Worm (Caenorhabditis elegans) whole organism, L1 larva: Measurements from ENCODE around the gene ztf-20.

Experiments used
- C04F5.9 ChIP-seq: sonication (generic microtip); optimal IDR thresholded peaks from 2 replicates; lab custom pipeline; 2016; ENCODE audit warnings: missing genetic modification characterization, missing compliant biosample characterization
- C16A3.4 ChIP-seq: fragments of 150-350 bp; optimal IDR thresholded peaks from 2 replicates; lab custom pipeline; 2014; ENCODE audit warnings: missing biosample characterization, missing genetic modification characterization
- alr-1 ChIP-seq: fragments of 200-800 bp; sonication (Bioruptor generic); optimal IDR thresholded peaks from 2 replicates; lab custom pipeline; 2018; ENCODE audit warnings: borderline replicate concordance, mild to moderate bottlenecking, missing genetic modification characterization, missing compliant biosample characterization
- blmp-1 ChIP-seq: fragments of 150-350 bp; optimal IDR thresholded peaks from 2 replicates; lab custom pipeline; 2014; ENCODE audit warnings: missing biosample characterization, missing genetic modification characterization
- ceh-63 ChIP-seq: fragments of 200-800 bp; sonication (Bioruptor generic); optimal IDR thresholded peaks from 2 replicates; lab custom pipeline; 2018; ENCODE audit warnings: mild to moderate bottlenecking, missing genetic modification characterization, missing compliant biosample characterization
- ceh-82 ChIP-seq, 3 experiments: fragments of 150-350 bp in 1 of 3; sonication (generic microtip) in 2 of 3; optimal IDR thresholded peaks; 2 replicates each; lab custom pipeline; 2014 to 2017; ENCODE audit warnings: missing biosample characterization in 3 of 3, missing genetic modification characterization in 3 of 3
- ceh-88 ChIP-seq: fragments of 200-800 bp; sonication (Bioruptor generic); IDR thresholded peaks from 2 replicates; pipeline ENCODE4 v1.3.6; 2022; ENCODE audit warnings: missing genetic modification characterization, missing compliant biosample characterization
- ces-1 ChIP-seq: fragments of 150-350 bp; optimal IDR thresholded peaks from 2 replicates; lab custom pipeline; 2014; ENCODE audit warnings: missing biosample characterization, missing genetic modification reagents, missing genetic modification characterization
- efl-3 ChIP-seq: fragments of 200-800 bp; sonication (Bioruptor generic); optimal IDR thresholded peaks from 2 replicates; lab custom pipeline; 2018; ENCODE audit warnings: mild to moderate bottlenecking, missing genetic modification characterization, missing compliant biosample characterization
- egl-27 ChIP-seq, 2 experiments: fragments of 150-350 bp in 1 of 2; sonication (generic microtip); optimal IDR thresholded peaks; 3 replicates each; lab custom pipeline; 2017 to 2018; ENCODE audit warnings: missing biosample characterization in 2 of 2, missing genetic modification characterization in 2 of 2, missing genetic modification reagents in 2 of 2
- elt-2 ChIP-seq: sonication (generic microtip); optimal IDR thresholded peaks from 2 replicates; lab custom pipeline; 2016; ENCODE audit warnings: missing genetic modification characterization, mild to moderate bottlenecking, inconsistent platforms, missing compliant biosample characterization, missing genetic modification reagents
- ets-5 ChIP-seq: fragments of 200-800 bp; sonication (Bioruptor generic); IDR thresholded peaks from 2 replicates; pipeline ENCODE4 v1.3.6; 2022; ENCODE audit warnings: missing genetic modification characterization, missing compliant biosample characterization
- fkh-4 ChIP-seq: sonication (generic microtip); optimal IDR thresholded peaks from 2 replicates; lab custom pipeline; 2016; ENCODE audit warnings: missing compliant biosample characterization, missing genetic modification characterization, borderline replicate concordance
- fkh-8 ChIP-seq: sonication (generic microtip); optimal IDR thresholded peaks from 2 replicates; lab custom pipeline; 2016; ENCODE audit warnings: mild to moderate bottlenecking, missing genetic modification characterization, missing compliant biosample characterization
- grh-1 ChIP-seq: fragments of 200-800 bp; sonication (Bioruptor generic); IDR thresholded peaks from 2 replicates; pipeline ENCODE4 v1.3.6; 2022; ENCODE audit warnings: missing genetic modification reagents, missing genetic modification characterization, missing compliant biosample characterization
- hpl-2 ChIP-seq: fragments of 150-350 bp; optimal IDR thresholded peaks from 2 replicates; lab custom pipeline; 2014; ENCODE audit warnings: missing biosample characterization, missing genetic modification reagents, missing genetic modification characterization
- irx-1 ChIP-seq: sonication (generic microtip); optimal IDR thresholded peaks from 2 replicates; lab custom pipeline; 2016; ENCODE audit warnings: missing genetic modification characterization, missing compliant biosample characterization
- isw-1 ChIP-seq: fragments of 200-800 bp; sonication (Bioruptor generic); IDR thresholded peaks from 2 replicates; pipeline ENCODE4 v1.3.6; 2022; ENCODE audit warnings: missing genetic modification characterization, missing compliant biosample characterization
- jun-1 ChIP-seq: fragments of 150-350 bp; optimal IDR thresholded peaks from 2 replicates; lab custom pipeline; 2014; ENCODE audit warnings: missing biosample characterization, missing genetic modification reagents, missing genetic modification characterization
- lin-13 ChIP-seq: fragments of 150-350 bp; optimal IDR thresholded peaks from 2 replicates; lab custom pipeline; 2014; ENCODE audit warnings: missing biosample characterization, missing genetic modification reagents, missing genetic modification characterization
- lin-15B ChIP-seq: fragments of 150-350 bp; sonication (generic microtip); optimal IDR thresholded peaks from 3 replicates; lab custom pipeline; 2014; ENCODE audit warnings: missing biosample characterization, missing genetic modification characterization
- lin-35 ChIP-seq, 2 experiments: fragments of 150-350 bp; optimal IDR thresholded peaks; 2 replicates each; lab custom pipeline; 2014; ENCODE audit warnings: missing biosample characterization in 2 of 2, missing genetic modification characterization in 2 of 2, missing genetic modification reagents in 2 of 2
- mab-9 ChIP-seq: fragments of 200-800 bp; sonication (Bioruptor generic); IDR thresholded peaks from 2 replicates; pipeline ENCODE4 v1.3.6; 2022; ENCODE audit warnings: missing genetic modification reagents, missing genetic modification characterization, missing compliant biosample characterization
- mef-2 ChIP-seq: fragments of 150-350 bp; optimal IDR thresholded peaks from 2 replicates; lab custom pipeline; 2014; ENCODE audit warnings: missing biosample characterization, missing genetic modification characterization
- mep-1 ChIP-seq: fragments of 150-350 bp; optimal IDR thresholded peaks from 2 replicates; lab custom pipeline; 2014; ENCODE audit warnings: missing biosample characterization, missing genetic modification characterization
- nhr-11 ChIP-seq: fragments of 150-350 bp; optimal IDR thresholded peaks from 2 replicates; lab custom pipeline; 2014; ENCODE audit warnings: missing biosample characterization, missing genetic modification characterization
- nhr-19 ChIP-seq: fragments of 200-800 bp; sonication (Bioruptor generic); conservative IDR thresholded peaks from 2 replicates; pipeline ENCODE4 v1.3.6; 2022; ENCODE audit warnings: missing genetic modification characterization, missing compliant biosample characterization
- nhr-20 ChIP-seq: sonication (generic microtip); optimal IDR thresholded peaks from 2 replicates; lab custom pipeline; 2016; ENCODE audit warnings: mild to moderate bottlenecking, missing genetic modification characterization, missing compliant biosample characterization
- nhr-47 ChIP-seq: sonication (generic microtip); optimal IDR thresholded peaks from 2 replicates; lab custom pipeline; 2016; ENCODE audit warnings: mild to moderate bottlenecking, missing genetic modification characterization, moderate library complexity, missing compliant biosample characterization
- nhr-71 ChIP-seq: sonication (generic microtip); optimal IDR thresholded peaks from 2 replicates; lab custom pipeline; 2016; ENCODE audit warnings: mild to moderate bottlenecking, missing genetic modification characterization, moderate library complexity, missing compliant biosample characterization
- nhr-77 ChIP-seq: fragments of 150-350 bp; optimal IDR thresholded peaks from 2 replicates; lab custom pipeline; 2014; ENCODE audit warnings: missing biosample characterization, missing genetic modification characterization
- nhr-84 ChIP-seq: sonication (generic microtip); optimal IDR thresholded peaks from 2 replicates; lab custom pipeline; 2017; ENCODE audit warnings: missing biosample characterization, missing genetic modification characterization
- nhr-90 ChIP-seq: sonication (generic microtip); optimal IDR thresholded peaks from 2 replicates; lab custom pipeline; 2016; ENCODE audit warnings: mild to moderate bottlenecking, missing genetic modification characterization, missing compliant biosample characterization; ENCODE audit not compliant: poor library complexity
- rnt-1 ChIP-seq: sonication (generic microtip); optimal IDR thresholded peaks from 2 replicates; lab custom pipeline; 2016; ENCODE audit warnings: mild to moderate bottlenecking, missing genetic modification characterization, moderate library complexity, missing compliant biosample characterization
- skn-1 ChIP-seq: fragments of 150-350 bp; optimal IDR thresholded peaks from 2 replicates; lab custom pipeline; 2014; ENCODE audit warnings: missing biosample characterization, missing genetic modification characterization
- snu-23 ChIP-seq: sonication (generic microtip); optimal IDR thresholded peaks from 2 replicates; lab custom pipeline; 2016; ENCODE audit warnings: missing genetic modification characterization, missing compliant biosample characterization
- sptf-1 ChIP-seq: fragments of 150-350 bp; optimal IDR thresholded peaks from 2 replicates; lab custom pipeline; 2014; ENCODE audit warnings: missing biosample characterization, missing genetic modification characterization
- sup-37 ChIP-seq: fragments of 200-800 bp; sonication (Bioruptor generic); optimal IDR thresholded peaks from 2 replicates; lab custom pipeline; 2018; ENCODE audit warnings: mild to moderate bottlenecking, missing genetic modification characterization, missing compliant biosample characterization
- unc-130 ChIP-seq: fragments of 150-350 bp; optimal IDR thresholded peaks from 2 replicates; lab custom pipeline; 2017; ENCODE audit warnings: missing biosample characterization, missing genetic modification characterization, inconsistent platforms
- unc-30 ChIP-seq: sonication (generic microtip); optimal IDR thresholded peaks from 2 replicates; lab custom pipeline; 2017; ENCODE audit warnings: missing biosample characterization, missing genetic modification characterization
- unc-86 ChIP-seq: sonication (generic microtip); optimal IDR thresholded peaks from 2 replicates; lab custom pipeline; 2016; ENCODE audit warnings: missing genetic modification characterization, missing compliant biosample characterization
- unc-98 ChIP-seq: fragments of 200-800 bp; sonication (Bioruptor generic); IDR thresholded peaks from 2 replicates; pipeline ENCODE4 v1.3.6; 2022; ENCODE audit warnings: missing genetic modification characterization, missing compliant biosample characterization
- zip-4 ChIP-seq: fragments of 200-800 bp; sonication (Bioruptor generic); optimal IDR thresholded peaks from 2 replicates; lab custom pipeline; 2018; ENCODE audit warnings: mild to moderate bottlenecking, missing genetic modification characterization, moderate library complexity, missing compliant biosample characterization
- ztf-4 ChIP-seq: fragments of 150-350 bp; optimal IDR thresholded peaks from 2 replicates; lab custom pipeline; 2014; ENCODE audit warnings: missing biosample characterization, missing genetic modification characterization

ztf-20 gene

ce11 chrV:18977876-18978275, 17.9 kb upstream of the ztf-20 start, which contains the start of gene Y39B6A.41:
TSS of gene Y39B6A.41 (minus strand) at chrV:18977976.
- TF ChIP-seq jun-1 (tag; lab: Kevin White, UChicago) (no peak), fkh-4 (tag; lab: Kevin White, UChicago) (no peak), unc-86 (no peak), alr-1 (tag; lab: Kevin White, UChicago) (no peak), unc-30 (no peak), nhr-20 (no peak), grh-1 (GFP tag; lab: Robert Waterston, UW) (no peak), nhr-11 (tag; lab: Kevin White, UChicago) (no peak), skn-1 (tag; lab: Kevin White, UChicago) (no peak), nhr-47 (tag; lab: Kevin White, UChicago) (no peak), sptf-1 (tag; lab: Kevin White, UChicago) (no peak), nhr-71 (tag; lab: Kevin White, UChicago) (no peak), fkh-8 (tag; lab: Kevin White, UChicago) (no peak)

- TF ChIP-seq unc-98 (GFP tag; lab: Robert Waterston, UW), result no peak
- TF ChIP-seq ceh-63 (GFP tag; lab: Kevin White, UChicago), result no peak
- no peak for TF ChIP-seq nhr-20
- no peak for TF ChIP-seq zip-4 (GFP tag; lab: Kevin White, UChicago)
- no peak for TF ChIP-seq hpl-2 (GFP tag; lab: Kevin White, UChicago)
- TF ChIP-seq blmp-1 (tag; lab: Kevin White, UChicago), result no peak
- TF ChIP-seq snu-23 (GFP tag; lab: Kevin White, UChicago), result no peak
- TF ChIP-seq unc-130 (tag; lab: Kevin White, UChicago), result no peak
- no peak for TF ChIP-seq mab-9 (GFP tag; lab: Robert Waterston, UW)
- no peak for TF ChIP-seq grh-1 (GFP tag; lab: Robert Waterston, UW)
- no peak for TF ChIP-seq sup-37 (GFP tag; lab: Kevin White, UChicago)
- TF ChIP-seq ets-5, result no peak
- no peak for TF ChIP-seq fkh-8 (tag; lab: Kevin White, UChicago)
These were observed 16.6 kb upstream of the ztf-20 start for ce11 chrV:18976539-18976938.

ce11 chrV:18969590-18970105, 9.7 kb upstream of the ztf-20 start, which contains the start of gene Y39B6A.42:
TSS of gene Y39B6A.42 (minus strand) at chrV:18969640.
- no peak for TF ChIP-seq fkh-8 (tag; lab: Kevin White, UChicago)
- TF ChIP-seq nhr-20, result no peak
- TF ChIP-seq elt-2 (tag; lab: Kevin White, UChicago), result no peak
- no peak for TF ChIP-seq sptf-1 (tag; lab: Kevin White, UChicago)
- TF ChIP-seq ces-1 (GFP tag; lab: Kevin White, UChicago), result no peak
- TF ChIP-seq ets-5, result no peak
- TF ChIP-seq skn-1 (tag; lab: Kevin White, UChicago), result no peak
- TF ChIP-seq sup-37 (GFP tag; lab: Kevin White, UChicago), result no peak
- TF ChIP-seq nhr-90 (tag; lab: Kevin White, UChicago), result no peak
- TF ChIP-seq alr-1 (tag; lab: Kevin White, UChicago), result no peak
- TF ChIP-seq ceh-82 (tag; optimal IDR thresholded peaks at IDR 0.05; lab: Kevin White, UChicago), result no peak
- no peak for TF ChIP-seq mef-2 (tag; lab: Kevin White, UChicago)
- TF ChIP-seq ceh-88 (GFP tag; lab: Robert Waterston, UW), result no peak
- TF ChIP-seq grh-1 (GFP tag; lab: Robert Waterston, UW), result no peak
- no peak for TF ChIP-seq lin-35 (GFP tag; optimal IDR thresholded peaks at IDR 0.05; lab: Kevin White, UChicago)
- no peak for TF ChIP-seq lin-13 (GFP tag; lab: Kevin White, UChicago)

ce11 chrV:18967479-18968056, 7.6 kb upstream of the ztf-20 start, which contains the start of gene Y39B6A.43:
TSS of gene Y39B6A.43 (minus strand) at chrV:18967829.
- TF ChIP-seq mef-2 (tag; lab: Kevin White, UChicago), result peak; percentile 31
- TF ChIP-seq ztf-4 (tag; lab: Kevin White, UChicago), result peak; percentile 91
- TF ChIP-seq nhr-77 (tag; lab: Kevin White, UChicago), result peak; percentile 97
- TF ChIP-seq unc-130 (tag; lab: Kevin White, UChicago), result peak; percentile 86
- TF ChIP-seq nhr-84 (tag; lab: Kevin White, UChicago), result no peak
- TF ChIP-seq lin-35 (GFP tag; optimal IDR thresholded peaks at IDR 0.05; lab: Kevin White, UChicago), result peak; percentile 98 to 100
- TF ChIP-seq mab-9 (GFP tag; lab: Robert Waterston, UW), result peak; percentile 91
- TF ChIP-seq mep-1 (tag; lab: Kevin White, UChicago), result peak; percentile 93
- peak; percentile 98 for TF ChIP-seq C16A3.4 (tag; lab: Kevin White, UChicago)
- TF ChIP-seq nhr-19 (GFP tag; lab: Robert Waterston, UW), result peak; percentile 99
- TF ChIP-seq efl-3 (GFP tag; lab: Kevin White, UChicago), result peak; percentile 42
- peak; percentile 95 for TF ChIP-seq isw-1 (GFP tag; lab: Robert Waterston, UW)
- peak; percentile 80 for TF ChIP-seq C04F5.9
- TF ChIP-seq zip-4 (GFP tag; lab: Kevin White, UChicago), result peak; percentile 87
- TF ChIP-seq unc-30, result no peak
- TF ChIP-seq lin-15B (tag; lab: Kevin White, UChicago), result peak; percentile 97
- TF ChIP-seq irx-1 (tag; lab: Kevin White, UChicago), result peak; percentile 89
- TF ChIP-seq rnt-1, result peak; percentile 98
- peak; percentile 57 to 80 for TF ChIP-seq egl-27 (tag; optimal IDR thresholded peaks at IDR 0.05; lab: Kevin White, UChicago)
